Worm (Caenorhabditis elegans) whole organism, early embryonic: ENCODE measurements around the gene gst-6.
A peak's percentile ranks its signal among the peaks of the same experiment; 100 is the strongest.
"Not testable (repeated sequence)": the region's sequence is repeated elsewhere in the genome, so short reads cannot be mapped to it uniquely, and the experiment has no call there.

Experiments used
- B0310.2 ChIP-seq: sonication (generic microtip); optimal IDR thresholded peaks from 2 replicates; lab custom pipeline; 2016; ENCODE audit warnings: mild to moderate bottlenecking, missing genetic modification characterization, missing compliant biosample characterization
- F13C5.2 ChIP-seq: sonication (generic microtip); optimal IDR thresholded peaks from 2 replicates; lab custom pipeline; 2017; ENCODE audit warnings: mild to moderate bottlenecking, missing genetic modification characterization, inconsistent platforms, missing compliant biosample characterization
- aly-1 ChIP-seq: sonication (generic microtip); optimal IDR thresholded peaks from 2 replicates; lab custom pipeline; 2016; ENCODE audit warnings: missing genetic modification characterization, missing compliant biosample characterization
- ama-1 ChIP-seq: fragments of 150-350 bp; optimal IDR thresholded peaks from 2 replicates; lab custom pipeline; 2014
- ceh-13 ChIP-seq: fragments of 200-800 bp; sonication (Bioruptor generic); optimal IDR thresholded peaks from 2 replicates; lab custom pipeline; 2018; ENCODE audit warnings: mild to moderate bottlenecking, missing genetic modification characterization, missing compliant biosample characterization
- ceh-36 ChIP-seq: sonication (generic microtip); optimal IDR thresholded peaks from 2 replicates; lab custom pipeline; 2016; ENCODE audit warnings: missing genetic modification characterization, inconsistent platforms, missing compliant biosample characterization
- ets-7 ChIP-seq: sonication (generic microtip); optimal IDR thresholded peaks from 2 replicates; lab custom pipeline; 2016; ENCODE audit warnings: missing genotype, missing genetic modification characterization, missing compliant biosample characterization
- flt-1 ChIP-seq: fragments of 200-800 bp; sonication (Bioruptor generic); IDR thresholded peaks from 2 replicates; pipeline ENCODE4 v1.3.6; 2022; ENCODE audit warnings: missing genetic modification characterization, missing compliant biosample characterization
- hmbx-1 ChIP-seq: sonication (generic microtip); optimal IDR thresholded peaks from 2 replicates; lab custom pipeline; 2016; ENCODE audit warnings: mild to moderate bottlenecking, missing genetic modification characterization, missing compliant biosample characterization
- hmg-4 ChIP-seq: fragments of 200-800 bp; sonication (Bioruptor generic); optimal IDR thresholded peaks from 2 replicates; lab custom pipeline; 2018; ENCODE audit warnings: mild to moderate bottlenecking, missing genetic modification characterization, missing compliant biosample characterization
- hnd-1 ChIP-seq: sonication (generic microtip); optimal IDR thresholded peaks from 2 replicates; lab custom pipeline; 2016; ENCODE audit warnings: missing genetic modification characterization, missing compliant biosample characterization
- pes-1 ChIP-seq: fragments of 200-800 bp; sonication (Bioruptor generic); IDR thresholded peaks from 2 replicates; pipeline ENCODE4 v1.3.6; 2022; ENCODE audit warnings: missing genetic modification reagents, missing genetic modification characterization, missing compliant biosample characterization
- scrt-1 ChIP-seq: fragments of 200-800 bp; sonication (Bioruptor generic); IDR thresholded peaks from 2 replicates; pipeline ENCODE4 v1.3.6; 2022; ENCODE audit warnings: missing genetic modification characterization, missing compliant biosample characterization
- sea-1 ChIP-seq: fragments of 200-800 bp; sonication (Bioruptor generic); conservative IDR thresholded peaks from 2 replicates; pipeline ENCODE4 v1.3.6; 2022; ENCODE audit warnings: missing genetic modification characterization, missing compliant biosample characterization
- tbx-11 ChIP-seq: fragments of 200-800 bp; sonication (Bioruptor generic); IDR thresholded peaks from 2 replicates; pipeline ENCODE4 v1.3.6; 2022; ENCODE audit warnings: missing genetic modification characterization, missing compliant biosample characterization
- tbx-37 ChIP-seq: fragments of 200-800 bp; sonication (Bioruptor generic); conservative IDR thresholded peaks from 2 replicates; pipeline ENCODE4 v1.3.6; 2022; ENCODE audit warnings: missing genetic modification reagents, missing genetic modification characterization, missing compliant biosample characterization
- tra-4 ChIP-seq: sonication (generic microtip); optimal IDR thresholded peaks from 2 replicates; lab custom pipeline; 2017; ENCODE audit warnings: missing genetic modification characterization, missing compliant biosample characterization

Gene gst-6

ce11 chrII:4892594-4892993 is 12.9 kb downstream of the gst-6 start, which contains the start of gene msp-33:
msp-33 (minus strand) TSS chrII:4892694.
- no peak for TF ChIP-seq tra-4 (tag; lab: Kevin White, UChicago)
- TF ChIP-seq ceh-36 (tag; lab: Kevin White, UChicago), result no peak
- no peak for TF ChIP-seq F13C5.2 (tag; lab: Kevin White, UChicago)
- no peak for TF ChIP-seq ama-1 (lab: Kevin White, UChicago)
- no peak for TF ChIP-seq hmg-4
- TF ChIP-seq hmbx-1 (tag; lab: Kevin White, UChicago), result no peak
- TF ChIP-seq hnd-1 (tag; lab: Kevin White, UChicago), result no peak
- no peak for TF ChIP-seq tbx-11 (GFP tag; lab: Robert Waterston, UW)
- TF ChIP-seq aly-1 (tag; lab: Kevin White, UChicago), result no peak
- TF ChIP-seq sea-1 (GFP tag; lab: Robert Waterston, UW), result no peak
- TF ChIP-seq tbx-37 (GFP tag; lab: Robert Waterston, UW), result no peak
- no peak for TF ChIP-seq flt-1 (GFP tag; lab: Robert Waterston, UW)
- no peak for TF ChIP-seq ets-7 (tag; lab: Kevin White, UChicago)
- no peak for TF ChIP-seq pes-1
- no peak for TF ChIP-seq B0310.2 (tag; lab: Kevin White, UChicago)
- no peak for TF ChIP-seq ceh-13 (GFP tag; lab: Kevin White, UChicago)
- TF ChIP-seq scrt-1, result no peak

- not testable (repeated sequence) for TF ChIP-seq tbx-37 (GFP tag; lab: Robert Waterston, UW); hnd-1 (tag; lab: Kevin White, UChicago); aly-1 (tag; lab: Kevin White, UChicago)
These were observed 18.8 kb downstream of the gst-6 start, which contains the start of gene msp-32 for ce11 chrII:4898529-4898928. msp-32 (plus strand) TSS chrII:4898829.

ce11 chrII:4902035-4902434 is 22.3 kb downstream of the gst-6 start, which contains the start of gene R05F9.9:
R05F9.9 (minus strand) TSS chrII:4902100.
- TF ChIP-seq ets-7 (tag; lab: Kevin White, UChicago) (no peak), sea-1 (GFP tag; lab: Robert Waterston, UW) (no peak), F13C5.2 (tag; lab: Kevin White, UChicago) (no peak), ceh-36 (tag; lab: Kevin White, UChicago) (no peak), hmg-4 (no peak), B0310.2 (tag; lab: Kevin White, UChicago) (no peak), tbx-37 (GFP tag; lab: Robert Waterston, UW) (no peak), ama-1 (lab: Kevin White, UChicago) (no peak), flt-1 (GFP tag; lab: Robert Waterston, UW) (no peak), scrt-1 (no peak), hmbx-1 (tag; lab: Kevin White, UChicago) (no peak), tbx-11 (GFP tag; lab: Robert Waterston, UW) (no peak), pes-1 (no peak), ceh-13 (GFP tag; lab: Kevin White, UChicago) (no peak), hnd-1 (tag; lab: Kevin White, UChicago) (no peak), tra-4 (tag; lab: Kevin White, UChicago) (no peak), aly-1 (tag; lab: Kevin White, UChicago) (no peak)

ce11 chrII:4903696-4904095 is 24.0 kb downstream of the gst-6 start, which contains the start of gene sgt-1:
sgt-1 (minus strand) TSS chrII:4903796.
- not testable (repeated sequence) for TF ChIP-seq hmbx-1, tra-4, hnd-1 (tag; lab: Kevin White, UChicago)

DNA sequence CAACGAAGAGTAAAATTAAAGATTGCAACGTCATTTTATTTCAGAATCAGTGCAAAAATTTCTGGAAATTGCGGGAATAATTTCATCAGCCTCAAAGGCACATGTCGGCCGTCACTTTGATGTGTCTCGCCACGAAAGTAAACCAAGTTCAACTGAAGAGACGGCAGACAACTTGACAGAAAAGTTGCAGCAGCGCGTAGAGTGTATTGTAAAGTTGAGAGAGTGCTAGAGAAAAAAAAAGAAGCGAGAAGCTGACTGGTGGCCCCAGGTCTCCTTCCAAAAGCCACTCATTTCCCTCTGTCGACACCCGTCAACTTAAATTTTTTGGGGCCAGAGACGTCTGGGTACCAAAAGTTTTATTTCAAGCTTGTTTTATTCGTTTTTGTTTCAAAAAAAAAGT is 24.6 kb downstream of the gst-6 start:
- TF ChIP-seq ceh-36 (tag; lab: Kevin White, UChicago), result no peak
- TF ChIP-seq F13C5.2 (tag; lab: Kevin White, UChicago), result peak; percentile 3
- TF ChIP-seq hnd-1 (tag; lab: Kevin White, UChicago), result no peak
- TF ChIP-seq hmg-4, result no peak

ce11 chrII:4904778-4905177 is 25.1 kb downstream of the gst-6 start, which contains the start of gene btbd-10:
btbd-10 (plus strand) TSS chrII:4905008.
- TF ChIP-seq aly-1 (tag; lab: Kevin White, UChicago), result no peak
- no peak for TF ChIP-seq tbx-11 (GFP tag; lab: Robert Waterston, UW)
- no peak for TF ChIP-seq F13C5.2 (tag; lab: Kevin White, UChicago)
- no peak for TF ChIP-seq ceh-13 (GFP tag; lab: Kevin White, UChicago)
- no peak for TF ChIP-seq tbx-37 (GFP tag; lab: Robert Waterston, UW)
- no peak for TF ChIP-seq flt-1 (GFP tag; lab: Robert Waterston, UW)
- TF ChIP-seq hmg-4, result no peak
- no peak for TF ChIP-seq pes-1
- no peak for TF ChIP-seq scrt-1
- no peak for TF ChIP-seq tra-4 (tag; lab: Kevin White, UChicago)

DNA sequence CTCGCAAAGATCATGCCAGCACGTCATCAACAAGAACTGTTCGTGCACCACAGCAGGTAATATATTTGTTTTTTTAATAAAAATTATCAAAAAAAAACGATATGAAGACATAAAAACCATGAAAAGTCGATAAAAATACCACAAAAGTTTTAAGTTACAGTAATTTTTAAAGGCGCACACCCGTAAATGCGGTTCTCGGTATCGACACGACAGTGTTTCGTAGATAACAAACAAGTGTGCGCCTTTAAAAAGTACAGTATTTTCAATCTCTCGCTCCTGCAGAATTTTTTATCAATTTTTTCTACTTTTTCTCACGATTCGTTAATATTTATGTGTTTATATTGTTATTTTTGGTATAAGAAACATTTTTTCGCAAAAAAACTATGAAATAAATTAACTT is 25.6 kb downstream of the gst-6 start:
- TF ChIP-seq tbx-37 (GFP tag; lab: Robert Waterston, UW), result no peak
- no peak for TF ChIP-seq aly-1 (tag; lab: Kevin White, UChicago)
- TF ChIP-seq ceh-36 (tag; lab: Kevin White, UChicago), result no peak
- no peak for TF ChIP-seq flt-1 (GFP tag; lab: Robert Waterston, UW)
- no peak for TF ChIP-seq B0310.2 (tag; lab: Kevin White, UChicago)
- TF ChIP-seq F13C5.2 (tag; lab: Kevin White, UChicago), result no peak
- no peak for TF ChIP-seq ama-1 (lab: Kevin White, UChicago)
- no peak for TF ChIP-seq ceh-13 (GFP tag; lab: Kevin White, UChicago)
- TF ChIP-seq pes-1, result no peak
- no peak for TF ChIP-seq hmbx-1 (tag; lab: Kevin White, UChicago)
- TF ChIP-seq hmg-4, result no peak
- TF ChIP-seq ets-7 (tag; lab: Kevin White, UChicago), result no peak
- TF ChIP-seq tra-4 (tag; lab: Kevin White, UChicago), result no peak
- no peak for TF ChIP-seq tbx-11 (GFP tag; lab: Robert Waterston, UW)
- no peak for TF ChIP-seq hnd-1 (tag; lab: Kevin White, UChicago)
- no peak for TF ChIP-seq scrt-1
- TF ChIP-seq sea-1 (GFP tag; lab: Robert Waterston, UW), result no peak
